Worm (Caenorhabditis elegans): ENCODE measurements around the gene C42D4.13.

The C42D4.13 gene

ce11 chrIV:7222088-7222487, 34.2 kb upstream of the C42D4.13 start:
- TF ChIP-seq ref-1 (GFP tag; conservative IDR thresholded peaks at IDR 0.05) (no peak), flt-1 (GFP tag; IDR thresholded peaks at IDR 0.05) (no peak), med-1 (GFP tag; optimal IDR thresholded peaks at IDR 0.05; ENCODE audit: insufficient read depth) (no peak), ztf-23 (GFP tag; IDR thresholded peaks at IDR 0.05) (no peak), cog-1 (tag; optimal IDR thresholded peaks at IDR 0.05) (no peak), tab-1 (GFP tag; IDR thresholded peaks at IDR 0.05) (no peak), klf-2 (GFP tag; conservative IDR thresholded peaks at IDR 0.05) (no peak), ztf-29 (GFP tag; IDR thresholded peaks at IDR 0.05) (no peak), T22C8.4 (GFP tag; IDR thresholded peaks at IDR 0.05) (no peak)

- no peak for TF ChIP-seq tab-1 (GFP tag; IDR thresholded peaks at IDR 0.05)
- TF ChIP-seq ref-1 (GFP tag; conservative IDR thresholded peaks at IDR 0.05): no peak
- TF ChIP-seq ztf-29 (GFP tag; IDR thresholded peaks at IDR 0.05): no peak
- no peak for TF ChIP-seq klf-2 (GFP tag; conservative IDR thresholded peaks at IDR 0.05)
- no peak for TF ChIP-seq ztf-23 (GFP tag; IDR thresholded peaks at IDR 0.05)
- TF ChIP-seq med-1 (GFP tag; optimal IDR thresholded peaks at IDR 0.05; ENCODE audit: insufficient read depth): no peak
- no peak for TF ChIP-seq flt-1 (GFP tag; IDR thresholded peaks at IDR 0.05)
- TF ChIP-seq cog-1 (tag; optimal IDR thresholded peaks at IDR 0.05): no peak
- TF ChIP-seq T22C8.4 (GFP tag; IDR thresholded peaks at IDR 0.05): no peak
These were observed 31.6 kb upstream of the C42D4.13 start, which contains the start of the genes glb-23 and R13A1.1 for ce11 chrIV:7219398-7220087. TSS of gene glb-23 (minus strand) at chrIV:7219498. TSS of gene R13A1.1 (plus strand) at chrIV:7220037.

DNA sequence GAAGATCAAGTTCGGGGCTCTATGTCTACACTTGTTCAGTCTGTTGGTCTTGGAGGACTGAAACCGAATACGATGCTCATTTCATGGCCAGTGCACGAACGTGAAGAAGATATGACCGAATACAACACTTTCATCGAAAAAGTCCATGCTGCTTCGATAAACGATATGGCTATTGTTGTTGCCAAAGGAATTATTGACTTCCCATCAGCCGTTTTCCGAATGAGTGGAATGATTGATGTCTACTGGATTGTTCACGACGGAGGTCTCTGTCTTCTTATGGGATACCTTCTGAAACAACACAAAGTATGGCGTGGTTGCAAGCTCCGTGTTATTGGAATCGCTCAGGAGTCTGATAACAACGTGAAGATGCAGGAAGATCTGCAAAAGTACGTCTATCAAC, 28.3 kb upstream of the C42D4.13 start:
- TF ChIP-seq ztf-29 (GFP tag; IDR thresholded peaks at IDR 0.05): no peak
- no peak for TF ChIP-seq cog-1 (tag; optimal IDR thresholded peaks at IDR 0.05)
- no peak for TF ChIP-seq ztf-23 (GFP tag; IDR thresholded peaks at IDR 0.05)
- no peak for TF ChIP-seq klf-2 (GFP tag; conservative IDR thresholded peaks at IDR 0.05)
- no peak for TF ChIP-seq flt-1 (GFP tag; IDR thresholded peaks at IDR 0.05)
- no peak for TF ChIP-seq med-1 (GFP tag; optimal IDR thresholded peaks at IDR 0.05; ENCODE audit: insufficient read depth)
- TF ChIP-seq T22C8.4 (GFP tag; IDR thresholded peaks at IDR 0.05): no peak
- no peak for TF ChIP-seq ref-1 (GFP tag; conservative IDR thresholded peaks at IDR 0.05)
- TF ChIP-seq tab-1 (GFP tag; IDR thresholded peaks at IDR 0.05): no peak

DNA sequence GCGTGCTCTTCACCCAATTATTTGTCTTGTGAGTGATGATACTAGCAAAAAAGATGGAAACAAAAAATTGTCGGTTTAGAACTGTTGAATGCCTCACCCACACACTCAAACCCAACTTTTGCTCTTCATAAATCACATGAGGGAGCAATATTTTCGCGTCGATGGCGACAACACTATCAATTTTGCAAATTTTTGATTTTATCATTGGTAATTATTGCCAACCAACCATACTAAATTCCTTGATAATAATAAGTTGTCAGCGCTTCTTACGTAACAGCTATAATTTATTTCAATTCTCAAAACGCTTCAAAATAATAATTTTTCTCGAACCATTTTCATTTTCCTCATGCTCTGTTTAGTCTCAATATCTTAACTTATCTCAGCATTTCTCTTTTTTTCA, 24.8 kb upstream of the C42D4.13 start:
- TF ChIP-seq tab-1 (GFP tag; IDR thresholded peaks at IDR 0.05): no peak
- no peak for TF ChIP-seq ztf-29 (GFP tag; IDR thresholded peaks at IDR 0.05)
- TF ChIP-seq klf-2 (GFP tag; conservative IDR thresholded peaks at IDR 0.05): no peak
- TF ChIP-seq T22C8.4 (GFP tag; IDR thresholded peaks at IDR 0.05): no peak
- no peak for TF ChIP-seq ztf-23 (GFP tag; IDR thresholded peaks at IDR 0.05)
- TF ChIP-seq med-1 (GFP tag; optimal IDR thresholded peaks at IDR 0.05; ENCODE audit: insufficient read depth): no peak
- TF ChIP-seq ref-1 (GFP tag; conservative IDR thresholded peaks at IDR 0.05): no peak
- no peak for TF ChIP-seq flt-1 (GFP tag; IDR thresholded peaks at IDR 0.05)
- TF ChIP-seq cog-1 (tag; optimal IDR thresholded peaks at IDR 0.05): no peak

DNA sequence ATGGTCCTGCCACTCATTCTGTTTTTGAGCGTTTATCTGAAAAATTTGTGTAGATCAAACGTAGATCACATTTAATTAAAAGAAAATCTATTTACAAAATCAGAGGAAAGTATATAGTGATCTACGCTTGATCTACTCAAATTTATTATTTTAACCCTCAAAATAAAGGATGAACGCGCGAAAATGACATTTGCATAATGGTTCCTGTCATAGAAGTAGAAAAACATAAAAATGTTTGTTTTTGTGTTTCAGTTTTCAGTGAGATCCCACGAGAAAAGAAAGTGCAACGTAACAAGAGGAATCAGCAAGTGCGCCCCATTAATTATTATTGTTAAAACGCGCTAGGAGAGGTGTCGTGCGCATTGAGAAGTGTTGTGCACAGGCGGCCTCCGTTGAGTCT, 23.4 kb upstream of the C42D4.13 start:
- no peak for TF ChIP-seq ztf-23 (GFP tag; IDR thresholded peaks at IDR 0.05)
- no peak for TF ChIP-seq ztf-29 (GFP tag; IDR thresholded peaks at IDR 0.05)

- TF ChIP-seq tab-1 (GFP tag; IDR thresholded peaks at IDR 0.05) (no peak), ztf-23 (GFP tag; IDR thresholded peaks at IDR 0.05) (no peak), cog-1 (tag; optimal IDR thresholded peaks at IDR 0.05) (no peak), med-1 (GFP tag; optimal IDR thresholded peaks at IDR 0.05; ENCODE audit: insufficient read depth) (no peak), ref-1 (GFP tag; conservative IDR thresholded peaks at IDR 0.05) (no peak), T22C8.4 (GFP tag; IDR thresholded peaks at IDR 0.05) (no peak), klf-2 (GFP tag; conservative IDR thresholded peaks at IDR 0.05) (no peak), flt-1 (GFP tag; IDR thresholded peaks at IDR 0.05) (no peak), ztf-29 (GFP tag; IDR thresholded peaks at IDR 0.05) (no peak)
These were observed 21.0 kb upstream of the C42D4.13 start for ce11 chrIV:7208961-7209360.

ce11 chrIV:7205969-7206368, 18.0 kb upstream of the C42D4.13 start, which contains the start of gene kcc-1:
TSS of gene kcc-1 (plus strand) at chrIV:7206269.
- TF ChIP-seq ztf-23 (GFP tag; IDR thresholded peaks at IDR 0.05): no peak
- no peak for TF ChIP-seq ztf-29 (GFP tag; IDR thresholded peaks at IDR 0.05)
- TF ChIP-seq T22C8.4 (GFP tag; IDR thresholded peaks at IDR 0.05): no peak

- TF ChIP-seq klf-2 (GFP tag; conservative IDR thresholded peaks at IDR 0.05) (no peak), ref-1 (GFP tag; conservative IDR thresholded peaks at IDR 0.05) (no peak), ztf-23 (GFP tag; IDR thresholded peaks at IDR 0.05) (no peak), flt-1 (GFP tag; IDR thresholded peaks at IDR 0.05) (no peak), ztf-29 (GFP tag; IDR thresholded peaks at IDR 0.05) (no peak), tab-1 (GFP tag; IDR thresholded peaks at IDR 0.05) (no peak), T22C8.4 (GFP tag; IDR thresholded peaks at IDR 0.05) (no peak), med-1 (GFP tag; optimal IDR thresholded peaks at IDR 0.05; ENCODE audit: insufficient read depth) (no peak), cog-1 (tag; optimal IDR thresholded peaks at IDR 0.05) (no peak)
These were observed 15.8 kb upstream of the C42D4.13 start, which contains the start of gene R13A1.3 for ce11 chrIV:7203696-7204095. TSS of gene R13A1.3 (plus strand) at chrIV:7203996.

- TF ChIP-seq tab-1 (GFP tag; IDR thresholded peaks at IDR 0.05) (no peak), ztf-29 (GFP tag; IDR thresholded peaks at IDR 0.05) (no peak), med-1 (GFP tag; optimal IDR thresholded peaks at IDR 0.05; ENCODE audit: insufficient read depth) (no peak), klf-2 (GFP tag; conservative IDR thresholded peaks at IDR 0.05) (no peak), cog-1 (tag; optimal IDR thresholded peaks at IDR 0.05) (no peak)
These were observed 8.9 kb upstream of the C42D4.13 start, which contains the start of gene unc-8 for ce11 chrIV:7196853-7197252. TSS of gene unc-8 (plus strand) at chrIV:7197153.

- TF ChIP-seq flt-1 (GFP tag; IDR thresholded peaks at IDR 0.05) (no peak), cog-1 (tag; optimal IDR thresholded peaks at IDR 0.05) (no peak), klf-2 (GFP tag; conservative IDR thresholded peaks at IDR 0.05) (no peak), ztf-23 (GFP tag; IDR thresholded peaks at IDR 0.05) (no peak), ref-1 (GFP tag; conservative IDR thresholded peaks at IDR 0.05) (no peak), tab-1 (GFP tag; IDR thresholded peaks at IDR 0.05) (no peak)
These were observed 7.8 kb upstream of the C42D4.13 start, which contains the start of gene best-16 for ce11 chrIV:7195734-7196133. TSS of gene best-16 (minus strand) at chrIV:7195834.
